Fruit fly (Drosophila melanogaster) S2 (cell line): Measurements from ENCODE around the gene Hsc70-3.

Experiments used
- CG8478 ChIP-seq: fragments of >200 bp; optimal IDR thresholded peaks from 2 replicates; lab custom pipeline; 2018
- CTCF ChIP-seq, 2 experiments: fragments of >200 bp; optimal IDR thresholded peaks; 2 replicates each; lab custom pipeline; 2018

DNA sequence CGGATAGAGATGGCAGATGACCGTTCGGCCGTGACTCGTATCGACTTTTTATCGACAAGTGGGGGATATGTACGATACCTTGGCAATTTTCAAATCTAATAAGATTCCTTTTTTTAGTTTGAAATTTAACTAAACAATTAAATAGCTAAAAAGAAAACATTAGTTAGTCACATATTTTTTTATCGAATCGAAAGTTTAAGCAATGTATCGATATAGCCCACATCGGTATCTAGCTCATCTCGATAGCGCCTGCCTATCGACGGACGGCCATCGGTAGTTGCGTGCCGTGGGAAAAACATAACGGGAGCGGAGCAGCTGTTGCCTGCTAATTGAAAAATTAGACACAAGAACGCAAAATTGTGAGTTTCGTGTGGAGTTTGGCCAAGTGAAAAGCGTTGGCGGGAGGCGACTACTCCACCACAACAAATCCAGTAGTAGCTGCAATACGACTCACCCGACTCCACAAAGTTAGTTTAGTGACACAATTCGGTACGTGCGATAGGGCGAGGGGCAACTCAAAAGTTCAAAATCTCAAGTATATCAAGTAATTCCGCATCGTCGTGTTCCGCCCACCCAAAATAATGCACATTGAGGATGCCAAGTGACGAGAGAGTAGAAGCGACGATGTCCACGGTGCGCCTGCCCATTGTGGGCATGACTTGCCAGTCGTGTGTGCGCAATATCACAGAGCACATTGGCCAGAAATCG lies 48.0 kb upstream of the Hsc70-3 start, which contains the start of the genes CG10347 and ATP7:
- TF ChIP-seq CTCF (optimal IDR thresholded peaks at IDR 0.05; lab: Kevin White, UChicago): no peak
- TF ChIP-seq CG8478 (lab: Kevin White, UChicago): no peak
